Fruit fly (Drosophila melanogaster): ENCODE measurements around the gene CG32219.

The CG32219 gene

dm6 chr3L:19951035-19951434 is at the start of gene CG32219:
Gene CG32219, minus strand, starts transcription at chr3L:19951135.
- TF ChIP-seq Sin3A (optimal IDR thresholded peaks at IDR 0.05) (no peak), insv (optimal IDR thresholded peaks at IDR 0.05) (no peak), h (optimal IDR thresholded peaks at IDR 0.05) (no peak), ttk (optimal IDR thresholded peaks at IDR 0.05) (no peak), psq (optimal IDR thresholded peaks at IDR 0.05) (no peak), Myc (optimal IDR thresholded peaks at IDR 0.05) (no peak)

- TF ChIP-seq Myc (optimal IDR thresholded peaks at IDR 0.05) (no peak), h (optimal IDR thresholded peaks at IDR 0.05) (no peak), ttk (optimal IDR thresholded peaks at IDR 0.05) (no peak), psq (optimal IDR thresholded peaks at IDR 0.05) (no peak)
Measured at dm6 chr3L:20000081-20000736, 49.3 kb upstream of the CG32219 start, which contains the start of the genes Tom20 and Gabat. Gene Tom20, plus strand, starts transcription at chr3L:20000644. Gene Gabat, minus strand, starts transcription at chr3L:20000686.

DNA sequence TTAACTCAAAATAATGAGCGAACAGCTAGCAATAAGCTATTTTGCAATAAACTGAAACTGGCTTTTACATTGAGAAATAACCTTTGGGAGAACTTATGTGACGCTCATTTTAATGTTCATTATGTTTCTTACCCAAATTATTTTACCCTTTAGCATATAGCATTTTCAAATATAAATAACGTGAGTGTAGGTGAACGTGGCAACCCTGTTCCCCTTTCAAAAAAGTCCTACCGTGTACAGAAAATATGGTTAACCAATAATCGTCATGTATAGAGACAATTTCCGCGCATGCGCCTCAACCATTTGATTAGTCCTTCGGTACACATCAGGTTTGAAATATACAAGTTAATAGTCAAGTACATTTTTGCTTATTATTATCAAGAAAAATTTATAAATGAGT is 43.1 kb upstream of the CG32219 start:
- TF ChIP-seq insv (optimal IDR thresholded peaks at IDR 0.05) = no peak
- TF ChIP-seq psq (optimal IDR thresholded peaks at IDR 0.05) = no peak
- no peak for TF ChIP-seq Sin3A (optimal IDR thresholded peaks at IDR 0.05)
- no peak for TF ChIP-seq h (optimal IDR thresholded peaks at IDR 0.05)
- no peak for TF ChIP-seq ttk (optimal IDR thresholded peaks at IDR 0.05)
- no peak for TF ChIP-seq Myc (optimal IDR thresholded peaks at IDR 0.05)

DNA sequence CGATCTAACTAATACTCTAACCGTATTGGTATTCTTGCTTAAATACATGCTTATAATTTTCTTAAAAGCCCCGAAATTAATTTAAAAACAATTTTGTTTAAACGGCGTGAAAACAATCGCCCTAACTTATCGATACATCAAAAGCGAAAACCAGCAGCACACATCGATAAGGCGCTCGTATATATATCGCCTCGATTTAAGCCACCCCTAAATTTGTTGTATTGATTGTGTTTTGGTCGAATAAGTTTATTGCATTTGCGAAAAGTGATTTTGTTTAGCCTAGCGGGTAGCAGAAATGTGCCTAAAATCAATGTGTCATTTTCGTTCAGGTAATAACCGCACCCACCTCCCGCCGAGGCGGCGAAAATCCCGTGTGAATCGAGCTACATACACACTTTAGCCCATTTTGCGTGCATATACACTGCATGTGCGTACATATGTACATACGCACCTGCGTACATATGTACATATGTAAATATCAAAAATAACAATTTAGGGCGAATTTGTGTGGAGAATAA is 40.8 kb upstream of the CG32219 start, which contains the start of the genes CG7646 and Nca:
Gene CG7646, plus strand, starts transcription at position 174 of the 518 bp plus-strand sequence.
Gene Nca, plus strand, starts transcription at position 174 of the 518 bp plus-strand sequence.
- TF ChIP-seq ttk (optimal IDR thresholded peaks at IDR 0.05) (no peak), psq (optimal IDR thresholded peaks at IDR 0.05) (no peak), h (optimal IDR thresholded peaks at IDR 0.05) (no peak), Myc (optimal IDR thresholded peaks at IDR 0.05) (no peak), Sin3A (optimal IDR thresholded peaks at IDR 0.05) (no peak), insv (optimal IDR thresholded peaks at IDR 0.05) (no peak)

dm6 chr3L:19991120-19991519 is 40.2 kb upstream of the CG32219 start, which contains the start of gene fln:
Gene fln, minus strand, starts transcription at chr3L:19991220.
- no peak for TF ChIP-seq insv (optimal IDR thresholded peaks at IDR 0.05)
- TF ChIP-seq psq (optimal IDR thresholded peaks at IDR 0.05) = no peak
- no peak for TF ChIP-seq Sin3A (optimal IDR thresholded peaks at IDR 0.05)
- TF ChIP-seq Myc (optimal IDR thresholded peaks at IDR 0.05) = no peak
- TF ChIP-seq h (optimal IDR thresholded peaks at IDR 0.05) = no peak
- TF ChIP-seq ttk (optimal IDR thresholded peaks at IDR 0.05) = no peak

DNA sequence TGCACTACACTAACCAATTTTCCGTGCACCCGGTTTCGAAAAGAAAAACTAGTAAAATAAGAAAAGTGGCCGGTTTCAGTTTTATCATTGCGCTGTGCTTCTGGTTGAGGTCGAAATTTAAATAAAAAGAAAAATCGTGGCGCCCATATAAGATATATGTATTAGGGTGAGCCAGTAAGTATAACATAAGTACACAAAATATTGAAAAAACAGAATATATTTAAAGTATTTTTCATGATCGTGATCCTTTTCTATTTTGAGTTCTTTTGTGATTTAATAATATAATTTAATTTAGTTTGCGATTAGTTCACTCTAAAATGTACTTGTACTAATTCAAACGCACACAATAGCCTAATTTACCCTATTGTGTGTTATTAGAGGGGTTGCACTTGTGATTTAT is 38.0 kb upstream of the CG32219 start, which contains the start of gene Csas:
Gene Csas, minus strand, starts transcription at position 101 of the 400 bp plus-strand sequence.
- TF ChIP-seq ttk (optimal IDR thresholded peaks at IDR 0.05) = no peak
- TF ChIP-seq Sin3A (optimal IDR thresholded peaks at IDR 0.05) = no peak
- TF ChIP-seq Myc (optimal IDR thresholded peaks at IDR 0.05) = no peak
- no peak for TF ChIP-seq insv (optimal IDR thresholded peaks at IDR 0.05)
- no peak for TF ChIP-seq psq (optimal IDR thresholded peaks at IDR 0.05)

DNA sequence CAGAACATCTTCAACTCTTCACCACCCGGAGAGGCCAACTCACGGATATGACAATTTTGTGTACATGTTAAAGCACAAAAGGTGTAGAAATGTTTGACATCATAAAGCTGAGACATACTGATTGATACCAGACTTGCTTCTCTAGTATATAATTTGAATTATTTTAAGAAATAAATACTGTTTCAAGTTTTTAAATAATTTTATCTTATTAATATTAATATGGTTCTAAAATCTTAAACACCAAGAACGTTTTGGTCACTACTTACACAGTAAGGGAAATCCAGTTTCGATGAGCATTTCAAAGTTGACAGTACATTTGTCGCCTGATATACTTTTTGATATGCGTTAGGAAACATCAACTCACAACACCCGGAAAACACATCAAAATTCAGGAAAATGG is 34.8 kb upstream of the CG32219 start, which contains the start of the genes hale and schuy:
Gene hale, minus strand, starts transcription at position 101 of the 400 bp plus-strand sequence.
Gene schuy, plus strand, starts transcription at position 326 of the 400 bp plus-strand sequence.
- TF ChIP-seq insv (optimal IDR thresholded peaks at IDR 0.05) (no peak), Sin3A (optimal IDR thresholded peaks at IDR 0.05) (no peak), Myc (optimal IDR thresholded peaks at IDR 0.05) (no peak), psq (optimal IDR thresholded peaks at IDR 0.05) (no peak), ttk (optimal IDR thresholded peaks at IDR 0.05) (no peak), h (optimal IDR thresholded peaks at IDR 0.05) (no peak)

dm6 chr3L:19981385-19981784 is 30.4 kb upstream of the CG32219 start, which contains the start of gene CG17732:
Gene CG17732, plus strand, starts transcription at chr3L:19981685.
- TF ChIP-seq Myc (optimal IDR thresholded peaks at IDR 0.05) (no peak), Sin3A (optimal IDR thresholded peaks at IDR 0.05) (no peak), ttk (optimal IDR thresholded peaks at IDR 0.05) (no peak), psq (optimal IDR thresholded peaks at IDR 0.05) (no peak), h (optimal IDR thresholded peaks at IDR 0.05) (no peak), insv (optimal IDR thresholded peaks at IDR 0.05) (no peak)

DNA sequence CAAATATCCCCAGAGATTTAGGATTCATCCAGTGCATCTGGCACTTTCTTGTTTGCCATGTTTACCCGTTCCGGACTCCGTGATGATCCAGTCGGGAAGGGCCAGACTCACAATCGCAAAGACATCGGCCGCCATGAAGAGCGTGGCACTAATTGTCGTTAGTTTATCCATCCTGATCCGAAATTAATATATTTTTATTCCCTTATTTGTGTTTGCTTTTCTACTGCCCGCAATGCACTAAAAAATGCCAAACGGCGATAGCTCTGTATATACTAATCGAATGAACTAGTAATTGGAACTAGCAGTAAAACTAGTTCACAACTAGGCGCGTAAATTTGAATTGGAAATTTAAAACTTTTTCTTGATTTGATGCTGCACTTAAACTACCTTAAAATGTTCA is 28.7 kb upstream of the CG32219 start, which contains the start of gene CG14182:
Gene CG14182, minus strand, starts transcription at position 221 of the 400 bp plus-strand sequence.
- TF ChIP-seq Myc (optimal IDR thresholded peaks at IDR 0.05) = no peak
- no peak for TF ChIP-seq h (optimal IDR thresholded peaks at IDR 0.05)
- TF ChIP-seq insv (optimal IDR thresholded peaks at IDR 0.05) = no peak
- TF ChIP-seq ttk (optimal IDR thresholded peaks at IDR 0.05) = no peak
- no peak for TF ChIP-seq psq (optimal IDR thresholded peaks at IDR 0.05)
- TF ChIP-seq Sin3A (optimal IDR thresholded peaks at IDR 0.05) = no peak

dm6 chr3L:19978088-19978487 is 27.2 kb upstream of the CG32219 start:
- TF ChIP-seq ttk (optimal IDR thresholded peaks at IDR 0.05) (no peak), insv (optimal IDR thresholded peaks at IDR 0.05) (no peak)

DNA sequence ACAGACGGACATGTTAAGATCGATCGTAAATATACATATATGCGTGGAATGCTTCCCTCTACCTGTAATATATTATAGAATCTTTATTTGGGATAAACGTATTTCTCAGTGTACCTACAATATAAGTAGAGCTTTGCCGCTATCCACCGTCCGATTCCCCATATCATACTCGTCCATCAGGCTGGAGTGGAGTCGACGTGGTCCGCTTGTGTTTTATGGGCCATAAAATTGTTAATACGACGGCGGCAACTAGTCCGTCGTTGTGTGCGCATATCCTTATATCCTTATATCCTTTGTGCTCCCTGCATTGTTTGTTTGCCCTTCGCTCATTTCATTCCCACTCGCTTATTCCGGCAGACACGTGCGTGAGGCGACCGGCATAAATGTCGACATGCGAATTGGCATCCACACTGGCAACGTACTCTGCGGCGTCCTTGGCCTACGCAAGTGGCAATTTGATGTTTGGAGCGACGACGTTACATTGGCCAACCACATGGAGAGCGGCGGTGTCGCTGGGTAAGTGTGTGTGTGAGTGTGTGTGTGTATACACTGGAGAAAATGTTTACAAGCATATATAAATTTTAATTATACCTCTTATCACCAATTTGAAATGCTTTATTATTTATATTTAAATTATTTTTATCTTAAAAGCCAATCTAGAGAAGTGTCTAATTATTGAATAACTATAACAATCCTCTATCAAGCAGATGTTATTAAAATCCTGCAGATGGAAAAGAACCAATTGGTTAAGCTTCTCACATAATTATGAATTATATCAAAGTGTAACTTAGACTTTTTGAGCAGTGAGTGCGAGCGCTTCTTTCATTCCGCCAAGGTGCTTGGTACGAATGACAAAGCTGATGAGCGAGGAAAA is 18.0 kb upstream of the CG32219 start:
- no peak for TF ChIP-seq psq (optimal IDR thresholded peaks at IDR 0.05)
- no peak for TF ChIP-seq h (optimal IDR thresholded peaks at IDR 0.05)
- TF ChIP-seq ttk (optimal IDR thresholded peaks at IDR 0.05) = no peak
- TF ChIP-seq Myc (optimal IDR thresholded peaks at IDR 0.05) = no peak
- TF ChIP-seq insv (optimal IDR thresholded peaks at IDR 0.05) = no peak
- no peak for TF ChIP-seq Sin3A (optimal IDR thresholded peaks at IDR 0.05)

DNA sequence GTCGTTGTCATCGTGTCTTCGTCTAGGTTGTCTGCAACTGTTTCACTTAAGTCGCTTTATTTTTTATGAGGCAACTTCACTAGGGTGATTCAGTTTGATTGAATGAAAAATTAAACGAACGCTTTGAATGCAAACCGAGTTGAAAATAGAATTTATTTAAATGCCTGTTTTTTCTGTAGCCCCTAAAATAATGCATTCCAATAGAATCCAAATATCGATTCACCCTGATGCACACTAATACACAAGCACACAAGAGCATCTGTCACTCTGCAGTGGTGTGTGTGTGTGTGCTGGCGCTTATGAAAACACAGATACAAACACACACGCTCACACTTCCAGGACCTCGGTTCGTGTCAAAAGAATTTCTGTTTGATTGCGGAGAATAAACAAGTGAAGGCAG is 10.9 kb upstream of the CG32219 start:
- TF ChIP-seq psq (optimal IDR thresholded peaks at IDR 0.05) = no peak
- no peak for TF ChIP-seq insv (optimal IDR thresholded peaks at IDR 0.05)
- no peak for TF ChIP-seq h (optimal IDR thresholded peaks at IDR 0.05)
- no peak for TF ChIP-seq Myc (optimal IDR thresholded peaks at IDR 0.05)
- no peak for TF ChIP-seq ttk (optimal IDR thresholded peaks at IDR 0.05)
- TF ChIP-seq Sin3A (optimal IDR thresholded peaks at IDR 0.05) = no peak

Measured in Kc167 (cell line).